Fruit fly (Drosophila melanogaster) whole organism, adult: ENCODE data around the gene tal-1A.

ENCODE experiments used
- CG14711 ChIP-seq: fragments of 200-800 bp; sonication (Bioruptor generic); optimal IDR thresholded peaks from 2 replicates; lab custom pipeline; 2018; ENCODE audit warnings: missing biosample characterization, mild to moderate bottlenecking, missing genetic modification characterization, moderate library complexity
- CG1620 ChIP-seq: fragments of 200-800 bp; sonication (Bioruptor generic); optimal IDR thresholded peaks from 2 replicates; lab custom pipeline; 2016; ENCODE audit warnings: missing biosample characterization, missing genetic modification characterization
- CG7045 ChIP-seq: fragments of 200-800 bp; sonication (Bioruptor generic); optimal IDR thresholded peaks from 2 replicates; lab custom pipeline; 2017; ENCODE audit warnings: missing biosample characterization, mild to moderate bottlenecking, missing genetic modification characterization
- bab1 ChIP-seq: fragments of 200-800 bp; sonication (Bioruptor generic); optimal IDR thresholded peaks from 3 replicates; lab custom pipeline; 2019; ENCODE audit warnings: missing biosample characterization, mild to moderate bottlenecking, missing genetic modification characterization, moderate library complexity
- cic ChIP-seq: fragments of 200-800 bp; sonication (Bioruptor generic); optimal IDR thresholded peaks from 2 replicates; lab custom pipeline; 2017; ENCODE audit warnings: missing biosample characterization, mild to moderate bottlenecking, missing genetic modification characterization, moderate library complexity

dm6 chr3R:13816375-13816711 is 3.4 kb downstream of the tal-1A start:
- TF ChIP-seq bab1 (GFP tag; lab: Kevin White, UChicago) (no peak), CG1620 (no peak), CG7045 (GFP tag; lab: Kevin White, UChicago) (no peak), cic (no peak), CG14711 (tag; lab: Kevin White, UChicago) (no peak)
